Worm (Caenorhabditis elegans): ENCODE results near the gene icap-1.

icap-1 gene

ce11 chrIV:13785545-13785944, 1.2 kb downstream of the icap-1 start, which contains the start of gene lact-9:
lact-9 (minus strand) TSS chrIV:13785645.
- TF ChIP-seq ceh-39 (tag; optimal IDR thresholded peaks at IDR 0.05) (no peak), elt-3 (tag; optimal IDR thresholded peaks at IDR 0.05) (no peak), snpc-4 (tag; optimal IDR thresholded peaks at IDR 0.05) (no peak), M03D4.4 (tag; optimal IDR thresholded peaks at IDR 0.05) (no peak), unc-39 (tag; optimal IDR thresholded peaks at IDR 0.05) (no peak), nhr-12 (tag; optimal IDR thresholded peaks at IDR 0.05) (no peak), ceh-43 (GFP tag; optimal IDR thresholded peaks at IDR 0.05) (no peak), ham-2 (GFP tag; optimal IDR thresholded peaks at IDR 0.05) (no peak), bed-3 (GFP tag; optimal IDR thresholded peaks at IDR 0.05) (no peak), cnd-1 (tag; optimal IDR thresholded peaks at IDR 0.05) (no peak), hlh-1 (tag; optimal IDR thresholded peaks at IDR 0.05) (no peak)

DNA sequence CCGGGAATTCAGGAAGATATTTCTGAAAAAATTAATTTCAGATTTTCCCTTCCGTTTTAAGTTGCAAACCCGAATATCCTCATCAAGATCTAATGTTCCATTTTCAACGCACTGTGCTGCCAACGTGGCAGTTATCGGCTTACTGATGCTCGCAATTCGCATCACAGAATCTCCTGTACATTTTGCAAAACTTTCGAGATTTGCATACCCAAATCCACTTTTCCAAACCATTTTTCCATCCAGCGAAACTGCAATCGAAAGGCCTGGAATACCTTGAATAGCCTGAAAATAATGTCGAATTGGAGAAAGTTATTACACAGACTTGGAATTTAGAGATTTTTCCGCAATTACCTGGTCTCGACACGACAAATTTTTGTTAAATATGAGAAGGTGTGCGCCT, 2.0 kb downstream of the icap-1 start:
- TF ChIP-seq mls-2 (tag; optimal IDR thresholded peaks at IDR 0.05) (no peak), lin-13 (tag; optimal IDR thresholded peaks at IDR 0.05) (no peak), pha-4 (tag; optimal IDR thresholded peaks at IDR 0.05) (no peak), unc-120 (tag; optimal IDR thresholded peaks at IDR 0.05; ENCODE audit: poor library complexity, severe bottlenecking) (no peak)

DNA sequence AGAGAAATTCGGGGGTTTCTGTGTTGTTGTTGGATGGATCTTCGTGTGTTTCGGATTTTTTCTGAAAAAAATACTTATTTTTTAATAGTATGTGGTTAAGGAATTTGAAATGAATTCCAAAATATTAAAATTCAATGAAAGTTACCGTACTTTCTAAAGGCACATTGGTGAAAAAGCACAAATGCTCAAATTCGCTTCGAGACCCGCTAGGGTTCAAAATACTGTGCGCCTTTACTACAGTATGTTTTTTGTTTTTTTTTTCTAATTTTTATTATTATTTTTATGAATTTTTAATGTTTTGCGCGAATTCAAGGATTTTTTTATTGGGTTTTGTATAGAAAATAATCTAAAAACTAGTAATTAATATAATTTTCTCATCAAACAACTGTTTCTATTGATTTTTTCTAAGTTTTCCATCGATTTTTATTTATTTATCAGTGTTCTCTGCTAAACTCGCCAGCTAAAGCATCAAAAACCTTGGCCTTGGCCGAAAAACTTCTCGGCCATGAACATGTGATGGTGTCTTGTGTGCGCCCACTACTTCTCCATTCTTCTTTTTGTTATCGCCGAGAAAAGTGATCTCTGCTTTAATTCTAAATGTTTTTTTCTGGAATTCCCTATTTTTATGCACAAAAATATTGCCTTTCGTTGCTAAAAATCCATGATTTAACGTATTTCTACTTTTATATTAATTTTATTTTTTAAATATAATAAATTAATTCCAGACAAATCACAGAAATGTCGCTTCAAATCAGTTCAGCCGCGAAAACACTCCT, 3.3 kb downstream of the icap-1 start, which contains the start of gene iscu-1:
Gene iscu-1, plus strand, starts transcription at position 726 of the 776 bp plus-strand sequence.
- TF ChIP-seq sptf-1 (tag; optimal IDR thresholded peaks at IDR 0.05) (peak; percentile 24), ces-1 (GFP tag; optimal IDR thresholded peaks at IDR 0.05) (peak; percentile 9), lin-13 (tag; optimal IDR thresholded peaks at IDR 0.05) (no peak), mep-1 (tag; optimal IDR thresholded peaks at IDR 0.05) (peak; percentile 4), flh-1 (GFP tag; optimal IDR thresholded peaks at IDR 0.05) (no peak)

ce11 chrIV:13782319-13782718, 4.4 kb downstream of the icap-1 start:
- TF ChIP-seq bed-3 (GFP tag; optimal IDR thresholded peaks at IDR 0.05) (no peak), elt-3 (tag; optimal IDR thresholded peaks at IDR 0.05) (no peak), unc-120 (tag; optimal IDR thresholded peaks at IDR 0.05; ENCODE audit: poor library complexity, severe bottlenecking) (no peak), mep-1 (tag; optimal IDR thresholded peaks at IDR 0.05) (no peak), lin-32 (GFP tag; optimal IDR thresholded peaks at IDR 0.05) (no peak), unc-39 (tag; optimal IDR thresholded peaks at IDR 0.05) (no peak), lin-13 (tag; optimal IDR thresholded peaks at IDR 0.05) (no peak), drap-1 (GFP tag; optimal IDR thresholded peaks at IDR 0.05) (no peak), mab-5 (tag; optimal IDR thresholded peaks at IDR 0.05) (no peak), pha-4 (tag; optimal IDR thresholded peaks at IDR 0.05) (no peak), hlh-1 (tag; optimal IDR thresholded peaks at IDR 0.05) (no peak), nhr-12 (tag; optimal IDR thresholded peaks at IDR 0.05) (no peak), elt-1 (tag; optimal IDR thresholded peaks at IDR 0.05; ENCODE audit: borderline replicate concordance, insufficient read depth) (no peak), nhr-76 (tag; optimal IDR thresholded peaks at IDR 0.05) (no peak), ceh-83 (GFP tag; optimal IDR thresholded peaks at IDR 0.05) (no peak), blmp-1 (tag; optimal IDR thresholded peaks at IDR 0.05) (no peak), M03D4.4 (tag; optimal IDR thresholded peaks at IDR 0.05) (no peak), unc-62 (GFP tag; optimal IDR thresholded peaks at IDR 0.05) (no peak), lsy-2 (tag; optimal IDR thresholded peaks at IDR 0.05) (no peak)

- TF ChIP-seq ztf-11 (tag; optimal IDR thresholded peaks at IDR 0.05): no peak
- TF ChIP-seq nhr-2 (tag; optimal IDR thresholded peaks at IDR 0.05): no peak
- TF ChIP-seq M03D4.4 (tag; optimal IDR thresholded peaks at IDR 0.05): no peak
- TF ChIP-seq mab-5 (tag; optimal IDR thresholded peaks at IDR 0.05): no peak
- no peak for TF ChIP-seq elt-3 (tag; optimal IDR thresholded peaks at IDR 0.05)
- TF ChIP-seq sptf-1 (tag; optimal IDR thresholded peaks at IDR 0.05): no peak
- no peak for TF ChIP-seq unc-62 (GFP tag; optimal IDR thresholded peaks at IDR 0.05)
- TF ChIP-seq nhr-76 (tag; optimal IDR thresholded peaks at IDR 0.05): no peak
- no peak for TF ChIP-seq flh-1 (GFP tag; optimal IDR thresholded peaks at IDR 0.05)
Measured at ce11 chrIV:13778710-13779109, 8.1 kb downstream of the icap-1 start, which contains the start of gene gly-10. gly-10 (plus strand) TSS chrIV:13779096.

All from whole organism, mixed stage, embryonic.